Worm (Caenorhabditis elegans) whole organism, L4 larva: ENCODE measurements around the gene pitr-5.

ENCODE experiments used
- F26F4.8 ChIP-seq: fragments of 200-800 bp; sonication (Bioruptor generic); conservative IDR thresholded peaks from 2 replicates; pipeline ENCODE4 v1.3.6; 2022; ENCODE audit warnings: missing genetic modification characterization, missing compliant biosample characterization
- F37D6.2 ChIP-seq: sonication (generic microtip); optimal IDR thresholded peaks from 2 replicates; lab custom pipeline; 2016; ENCODE audit warnings: mild to moderate bottlenecking, missing genetic modification characterization, missing compliant biosample characterization
- F49E8.2 ChIP-seq: sonication (generic microtip); optimal IDR thresholded peaks from 2 replicates; lab custom pipeline; 2016; ENCODE audit warnings: missing compliant biosample characterization, mild to moderate bottlenecking, missing genetic modification characterization, borderline replicate concordance
- T20F7.1 ChIP-seq: fragments of 200-800 bp; sonication (Bioruptor generic); optimal IDR thresholded peaks from 2 replicates; lab custom pipeline; 2018; ENCODE audit warnings: mild to moderate bottlenecking, missing genetic modification characterization, missing compliant biosample characterization
- Y48G9A.11 ChIP-seq: fragments of 200-800 bp; sonication (Bioruptor generic); IDR thresholded peaks from 2 replicates; pipeline ENCODE4 v1.3.6; 2022; ENCODE audit warnings: missing genetic modification reagents, missing genetic modification characterization, missing compliant biosample characterization
- ZK546.5 ChIP-seq, 2 experiments: sonication (generic microtip); optimal IDR thresholded peaks; 2 replicates each; lab custom pipeline; 2017; ENCODE audit warnings: missing biosample characterization in 2 of 2, missing genetic modification characterization in 2 of 2
- aha-1 ChIP-seq: fragments of 150-350 bp; peaks from one replicate; lab custom pipeline; 2014; ENCODE audit warnings: missing biosample characterization, missing genetic modification characterization
- ceh-20 ChIP-seq: fragments of 200-800 bp; sonication (Bioruptor generic); IDR thresholded peaks from 2 replicates; pipeline ENCODE4 v1.3.6; 2022; ENCODE audit warnings: missing genetic modification reagents, missing genetic modification characterization, missing compliant biosample characterization
- ceh-44 ChIP-seq: fragments of 200-800 bp; sonication (Bioruptor generic); IDR thresholded peaks from 2 replicates; pipeline ENCODE4 v1.3.6; 2022; ENCODE audit warnings: missing genetic modification reagents, missing genetic modification characterization, missing compliant biosample characterization
- ctbp-1 ChIP-seq: fragments of 200-800 bp; sonication (Bioruptor generic); IDR thresholded peaks from 2 replicates; pipeline ENCODE4 v1.3.6; 2022; ENCODE audit warnings: missing genetic modification reagents, missing genetic modification characterization, missing compliant biosample characterization
- dmd-8 ChIP-seq: fragments of 200-800 bp; sonication (Bioruptor generic); IDR thresholded peaks from 2 replicates; pipeline ENCODE4 v1.3.6; 2022; ENCODE audit warnings: missing genetic modification characterization, missing compliant biosample characterization
- duxl-1 ChIP-seq: sonication (generic microtip); optimal IDR thresholded peaks from 2 replicates; lab custom pipeline; 2016; ENCODE audit warnings: mild to moderate bottlenecking, missing genetic modification characterization, moderate library complexity, missing compliant biosample characterization; ENCODE audit not compliant: poor library complexity
- egl-43 ChIP-seq: fragments of 200-800 bp; sonication (Bioruptor generic); IDR thresholded peaks from 2 replicates; pipeline ENCODE4 v1.3.6; 2022; ENCODE audit warnings: missing genetic modification reagents, missing genetic modification characterization, missing compliant biosample characterization
- hmg-1.1 ChIP-seq: fragments of 200-800 bp; sonication (Bioruptor generic); IDR thresholded peaks from 2 replicates; pipeline ENCODE4 v1.3.6; 2022; ENCODE audit warnings: missing genetic modification reagents, missing genetic modification characterization, missing compliant biosample characterization
- lim-7 ChIP-seq: fragments of 200-800 bp; sonication (Bioruptor generic); IDR thresholded peaks from 2 replicates; pipeline ENCODE4 v1.3.6; 2022; ENCODE audit warnings: missing genetic modification characterization, missing compliant biosample characterization
- lin-1 ChIP-seq: fragments of 200-800 bp; sonication (Bioruptor generic); IDR thresholded peaks from 2 replicates; pipeline ENCODE4 v1.3.6; 2022; ENCODE audit warnings: missing genetic modification reagents, missing genetic modification characterization, missing compliant biosample characterization
- lin-13 ChIP-seq: fragments of 150-350 bp; optimal IDR thresholded peaks from 2 replicates; lab custom pipeline; 2014; ENCODE audit warnings: missing biosample characterization, missing genetic modification reagents, missing genetic modification characterization
- lin-29 ChIP-seq: fragments of 200-800 bp; sonication (Bioruptor generic); IDR thresholded peaks from 2 replicates; pipeline ENCODE4 v1.3.6; 2022; ENCODE audit warnings: missing genetic modification reagents, missing genetic modification characterization, missing compliant biosample characterization
- lin-38 ChIP-seq: fragments of 200-800 bp; sonication (Bioruptor generic); IDR thresholded peaks from 2 replicates; pipeline ENCODE4 v1.3.6; 2022; ENCODE audit warnings: missing genetic modification reagents, missing genetic modification characterization, missing compliant biosample characterization
- lin-39 ChIP-seq: fragments of 150-350 bp; optimal IDR thresholded peaks from 2 replicates; lab custom pipeline; 2014; ENCODE audit warnings: missing biosample characterization, missing genetic modification reagents, missing genetic modification characterization
- lsy-2 ChIP-seq, 2 experiments: fragments of 150-350 bp in 1 of 2; sonication (generic microtip) in 1 of 2; optimal IDR thresholded peaks; 2 replicates each; lab custom pipeline; 2014 to 2017; ENCODE audit warnings: missing biosample characterization in 2 of 2, missing genetic modification characterization in 2 of 2
- mdt-29 ChIP-seq: fragments of 200-800 bp; sonication (Bioruptor generic); IDR thresholded peaks from 2 replicates; pipeline ENCODE4 v1.3.6; 2022; ENCODE audit warnings: missing genetic modification reagents, missing genetic modification characterization, missing compliant biosample characterization
- mes-2 ChIP-seq: sonication (generic microtip); optimal IDR thresholded peaks from 2 replicates; lab custom pipeline; 2016; ENCODE audit warnings: missing genotype, mild to moderate bottlenecking, missing genetic modification characterization, missing compliant biosample characterization; ENCODE audit not compliant: poor library complexity, severe bottlenecking
- nhr-10 ChIP-seq: fragments of 150-350 bp; optimal IDR thresholded peaks from 2 replicates; lab custom pipeline; 2014; ENCODE audit warnings: missing biosample characterization, missing genetic modification characterization
- nhr-102 ChIP-seq: sonication (generic microtip); optimal IDR thresholded peaks from 2 replicates; lab custom pipeline; 2016; ENCODE audit warnings: mild to moderate bottlenecking, missing genetic modification characterization, moderate library complexity, missing compliant biosample characterization
- nhr-111 ChIP-seq: fragments of 200-800 bp; sonication (Bioruptor generic); optimal IDR thresholded peaks from 2 replicates; lab custom pipeline; 2018; ENCODE audit warnings: mild to moderate bottlenecking, missing genetic modification characterization, missing compliant biosample characterization
- nhr-25 ChIP-seq: sonication (generic microtip); optimal IDR thresholded peaks from 2 replicates; lab custom pipeline; 2017; ENCODE audit warnings: missing genetic modification characterization, mild to moderate bottlenecking, missing compliant biosample characterization, antibody characterized with exemption, moderate library complexity, borderline replicate concordance; ENCODE audit not compliant: insufficient read depth
- nhr-41 ChIP-seq: fragments of 200-800 bp; sonication (Bioruptor generic); IDR thresholded peaks from 2 replicates; pipeline ENCODE4 v1.3.6; 2022; ENCODE audit warnings: missing genetic modification reagents, missing genetic modification characterization, missing compliant biosample characterization
- nhr-48 ChIP-seq: sonication (generic microtip); optimal IDR thresholded peaks from 2 replicates; lab custom pipeline; 2016; ENCODE audit warnings: mild to moderate bottlenecking, missing genetic modification characterization, missing compliant biosample characterization
- nhr-6 ChIP-seq: fragments of 150-350 bp; optimal IDR thresholded peaks from 2 replicates; lab custom pipeline; 2014; ENCODE audit warnings: missing biosample characterization, missing genetic modification characterization
- nhr-76 ChIP-seq: fragments of 150-350 bp; optimal IDR thresholded peaks from 2 replicates; lab custom pipeline; 2014; ENCODE audit warnings: missing biosample characterization, missing genetic modification characterization
- nhr-77 ChIP-seq: fragments of 150-350 bp; optimal IDR thresholded peaks from 2 replicates; lab custom pipeline; 2014; ENCODE audit warnings: missing biosample characterization, missing genetic modification characterization
- pha-4 ChIP-seq, 2 experiments: fragments of 150-350 bp in 1 of 2; fragments of 200-800 bp in 1 of 2; sonication (Bioruptor generic) in 1 of 2; IDR thresholded peaks in 1 of 2; optimal IDR thresholded peaks in 1 of 2; 2 replicates each; pipeline versions ENCODE4 v1.3.6 to Lab custom; 2014 to 2022; ENCODE audit warnings: missing genetic modification characterization in 2 of 2, missing genetic modification reagents in 2 of 2, missing biosample characterization in 1 of 2, missing compliant biosample characterization in 1 of 2
- php-3 ChIP-seq: fragments of 200-800 bp; sonication (Bioruptor generic); IDR thresholded peaks from 2 replicates; pipeline ENCODE4 v1.3.6; 2022; ENCODE audit warnings: missing genetic modification reagents, missing genetic modification characterization, missing compliant biosample characterization
- pqm-1 ChIP-seq: sonication (generic microtip); optimal IDR thresholded peaks from 2 replicates; lab custom pipeline; 2017; ENCODE audit warnings: missing biosample characterization, missing genetic modification characterization
- sdz-12 ChIP-seq: fragments of 200-800 bp; sonication (Bioruptor generic); optimal IDR thresholded peaks from 2 replicates; lab custom pipeline; 2018; ENCODE audit warnings: mild to moderate bottlenecking, missing genetic modification characterization, missing compliant biosample characterization
- set-16 ChIP-seq: fragments of 200-800 bp; sonication (Bioruptor generic); IDR thresholded peaks from 2 replicates; pipeline ENCODE4 v1.3.6; 2022; ENCODE audit warnings: missing genetic modification reagents, missing genetic modification characterization, missing compliant biosample characterization
- snpc-1.2 ChIP-seq: fragments of 200-800 bp; sonication (Bioruptor generic); IDR thresholded peaks from 2 replicates; pipeline ENCODE4 v1.3.6; 2022; ENCODE audit warnings: missing genetic modification reagents, missing genetic modification characterization, missing compliant biosample characterization
- snpc-4 ChIP-seq: fragments of 150-350 bp; optimal IDR thresholded peaks from 2 replicates; lab custom pipeline; 2014; ENCODE audit warnings: missing biosample characterization, missing genetic modification characterization
- spr-1 ChIP-seq: sonication (generic microtip); optimal IDR thresholded peaks from 2 replicates; lab custom pipeline; 2016; ENCODE audit warnings: mild to moderate bottlenecking, missing genetic modification characterization, missing compliant biosample characterization
- spr-3 ChIP-seq: fragments of 200-800 bp; sonication (Bioruptor generic); optimal IDR thresholded peaks from 2 replicates; lab custom pipeline; 2018; ENCODE audit warnings: mild to moderate bottlenecking, missing genetic modification characterization, missing compliant biosample characterization
- tra-1 ChIP-seq: fragments of 200-800 bp; sonication (Bioruptor generic); IDR thresholded peaks from 2 replicates; pipeline ENCODE4 v1.3.6; 2022; ENCODE audit warnings: missing genetic modification reagents, missing genetic modification characterization, missing compliant biosample characterization
- unc-39 ChIP-seq: sonication (generic microtip); optimal IDR thresholded peaks from 2 replicates; lab custom pipeline; 2017; ENCODE audit warnings: missing biosample characterization, missing genetic modification characterization
- unc-62 ChIP-seq, 3 experiments: fragments of 150-350 bp in 1 of 3; sonication (generic microtip); optimal IDR thresholded peaks in 2 of 3; peaks in 1 of 3; 1 replicate in 1 of 3; 2 replicates in 2 of 3; lab custom pipeline; 2014 to 2017; ENCODE audit warnings: missing biosample characterization in 3 of 3, missing genetic modification characterization in 3 of 3, missing genetic modification reagents in 3 of 3, missing genotype in 1 of 3
- zag-1 ChIP-seq: fragments of 150-350 bp; optimal IDR thresholded peaks from 2 replicates; lab custom pipeline; 2014; ENCODE audit warnings: missing biosample characterization, missing genetic modification characterization
- zfp-2 ChIP-seq: sonication (generic microtip); optimal IDR thresholded peaks from 2 replicates; lab custom pipeline; 2016; ENCODE audit warnings: mild to moderate bottlenecking, missing genetic modification characterization, missing compliant biosample characterization
- zfp-3 ChIP-seq: fragments of 200-800 bp; sonication (Bioruptor generic); conservative IDR thresholded peaks from 2 replicates; pipeline ENCODE4 v1.3.6; 2022; ENCODE audit warnings: missing genetic modification reagents, missing genetic modification characterization, missing compliant biosample characterization

The pitr-5 gene

ce11 chrV:7218988-7219387 lies 34.3 kb downstream of the pitr-5 start, which contains the start of gene C13F10.5:
Gene C13F10.5 (minus strand): TSS chrV:7219088.
- no peak for TF ChIP-seq F37D6.2 (tag; lab: Kevin White, UChicago)
- no peak for TF ChIP-seq sdz-12 (GFP tag; lab: Kevin White, UChicago)
- peak; percentile 42 for TF ChIP-seq aha-1
- TF ChIP-seq, all 104 proteins: peak for 1

ce11 chrV:7220973-7221519 lies 36.4 kb downstream of the pitr-5 start, which contains the start of the genes C13F10.8, C13F10.6 and kxd-1:
Gene C13F10.8 (minus strand): TSS chrV:7221023.
Gene C13F10.6 (minus strand): TSS chrV:7221039.
Gene kxd-1 (plus strand): TSS chrV:7221469.
- no peak for TF ChIP-seq mdt-29 (GFP tag; lab: Robert Waterston, UW)
- 0 out of 2 replicates have a peak, but pooled peaks have one; percentile 15 for TF ChIP-seq lin-38
- TF ChIP-seq pha-4 (GFP tag; IDR thresholded peaks at IDR 0.05; lab: Robert Waterston, UW), result no peak
- TF ChIP-seq pha-4 (tag; optimal IDR thresholded peaks at IDR 0.05; lab: Kevin White, UChicago), result no peak
- TF ChIP-seq lin-1 (GFP tag; lab: Robert Waterston, UW), result no peak
- TF ChIP-seq set-16 (GFP tag; lab: Robert Waterston, UW), result no peak
- peak in 1 of 2 experiments; percentile 32 for TF ChIP-seq unc-62 (GFP tag; optimal IDR thresholded peaks at IDR 0.05 in 1 of 2; lab: Kevin White, UChicago)
- TF ChIP-seq unc-62 (tag; optimal IDR thresholded peaks at IDR 0.05; lab: Kevin White, UChicago), result no peak
- no peak for TF ChIP-seq php-3 (GFP tag; lab: Robert Waterston, UW)
- no peak for TF ChIP-seq sdz-12 (GFP tag; lab: Kevin White, UChicago)
- peak; percentile 37 for TF ChIP-seq nhr-6 (tag; lab: Kevin White, UChicago)
- TF ChIP-seq nhr-111 (GFP tag; lab: Kevin White, UChicago), result no peak
- no peak for TF ChIP-seq zfp-3
- TF ChIP-seq ceh-20 (GFP tag; lab: Robert Waterston, UW), result no peak
- no peak for TF ChIP-seq ceh-44
- no peak for TF ChIP-seq nhr-76 (tag; lab: Kevin White, UChicago)
- no peak for TF ChIP-seq unc-39 (tag; lab: Kevin White, UChicago)
- TF ChIP-seq T20F7.1 (GFP tag; lab: Kevin White, UChicago), result no peak
- TF ChIP-seq lim-7 (GFP tag; lab: Robert Waterston, UW), result no peak
- TF ChIP-seq lin-13 (GFP tag; lab: Kevin White, UChicago), result no peak
- TF ChIP-seq nhr-10, result no peak
- TF ChIP-seq lin-29 (GFP tag; lab: Robert Waterston, UW), result no peak
- TF ChIP-seq snpc-1.2 (GFP tag; lab: Robert Waterston, UW), result no peak
- no peak for TF ChIP-seq dmd-8 (GFP tag; lab: Robert Waterston, UW)
- TF ChIP-seq pqm-1 (tag; lab: Kevin White, UChicago), result no peak
- no peak for TF ChIP-seq nhr-25 (tag; lab: Kevin White, UChicago)
- no peak for TF ChIP-seq spr-1 (tag; lab: Kevin White, UChicago)
- no peak for TF ChIP-seq lin-39
- TF ChIP-seq nhr-48 (tag; lab: Kevin White, UChicago), result no peak
- TF ChIP-seq hmg-1.1 (GFP tag; lab: Robert Waterston, UW), result peak; percentile 35; the same call in 1 of the 2 replicates
- TF ChIP-seq zfp-2 (tag; lab: Kevin White, UChicago), result no peak
- peak in 1 of 2 experiments; percentile 35 for TF ChIP-seq lsy-2 (tag; optimal IDR thresholded peaks at IDR 0.05; lab: Kevin White, UChicago)
- TF ChIP-seq ctbp-1 (GFP tag; lab: Robert Waterston, UW), result no peak
- no peak for TF ChIP-seq nhr-102 (tag; lab: Kevin White, UChicago)
- TF ChIP-seq spr-3 (GFP tag; lab: Kevin White, UChicago), result no peak
- no peak for TF ChIP-seq duxl-1
- no peak for TF ChIP-seq nhr-77 (tag; lab: Kevin White, UChicago)
- TF ChIP-seq F49E8.2 (tag; lab: Kevin White, UChicago), result no peak
- no peak for TF ChIP-seq egl-43 (GFP tag; lab: Robert Waterston, UW)
- no peak for TF ChIP-seq ZK546.5 (tag; optimal IDR thresholded peaks at IDR 0.05; lab: Kevin White, UChicago)
- TF ChIP-seq nhr-41 (GFP tag; lab: Robert Waterston, UW), result no peak
- TF ChIP-seq tra-1 (GFP tag; lab: Robert Waterston, UW), result no peak
- no peak for TF ChIP-seq snpc-4 (tag; lab: Kevin White, UChicago)
- TF ChIP-seq zag-1, result no peak
- TF ChIP-seq F26F4.8 (GFP tag; lab: Robert Waterston, UW), result no peak
- no peak for TF ChIP-seq mes-2 (tag; lab: Kevin White, UChicago)
- TF ChIP-seq Y48G9A.11 (GFP tag; lab: Robert Waterston, UW), result no peak
